Worm (Caenorhabditis elegans) whole organism, midembryonic: Measurements from ENCODE around the gene Y27F2A.11.

Experiments
- cog-1 ChIP-seq: sonication (generic microtip); optimal IDR thresholded peaks from 2 replicates; lab custom pipeline; 2016; ENCODE audit warnings: missing genetic modification characterization, missing compliant biosample characterization
- tab-1 ChIP-seq: fragments of 200-800 bp; sonication (Bioruptor generic); IDR thresholded peaks from 2 replicates; pipeline ENCODE4 v1.3.6; 2022; ENCODE audit warnings: missing genetic modification characterization, missing compliant biosample characterization

DNA sequence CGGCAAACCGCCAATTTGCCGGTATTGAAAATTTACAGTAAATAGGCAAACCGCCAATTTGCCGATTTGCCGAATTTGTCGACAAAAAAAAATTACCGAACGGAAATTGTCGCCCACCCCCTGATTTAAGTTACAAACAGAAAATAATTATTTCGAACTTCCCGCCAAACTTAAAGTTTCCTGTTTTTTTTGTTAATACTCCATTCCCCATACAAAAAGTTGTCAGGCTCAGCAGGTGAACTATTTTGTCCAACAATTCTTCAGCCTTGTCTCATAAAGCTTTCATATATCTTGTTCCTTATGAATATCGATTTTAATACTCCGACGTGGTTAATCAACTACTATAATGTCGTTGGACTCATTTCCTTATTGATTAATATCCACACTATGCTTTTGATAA, 14.3 kb downstream of the Y27F2A.11 start, which contains the start of gene sri-50:
- TF ChIP-seq cog-1 (tag; lab: Kevin White, UChicago) (no peak), tab-1 (GFP tag; lab: Robert Waterston, UW) (no peak)
